Worm (Caenorhabditis elegans) whole organism, late embryonic: ENCODE results near the gene clc-17.

Source experiments
- K09A11.1 ChIP-seq: sonication (generic microtip); optimal IDR thresholded peaks from 2 replicates; lab custom pipeline; 2017; ENCODE audit warnings: antibody characterized with exemption, mild to moderate bottlenecking, missing genetic modification characterization, missing compliant biosample characterization; ENCODE audit not compliant: insufficient read depth
- ceh-24 ChIP-seq: sonication (generic microtip); optimal IDR thresholded peaks from 2 replicates; lab custom pipeline; 2016; ENCODE audit warnings: mild to moderate bottlenecking, missing genetic modification characterization, missing compliant biosample characterization
- fkh-10 ChIP-seq: fragments of 150-350 bp; optimal IDR thresholded peaks from 2 replicates; lab custom pipeline; 2014; ENCODE audit warnings: missing biosample characterization, missing genetic modification reagents, missing genetic modification characterization
- pag-3 ChIP-seq: sonication (generic microtip); optimal IDR thresholded peaks from 2 replicates; lab custom pipeline; 2016; ENCODE audit warnings: missing compliant biosample characterization, missing genetic modification characterization, borderline replicate concordance
- pat-9 ChIP-seq: fragments of 200-800 bp; sonication (Bioruptor generic); optimal IDR thresholded peaks from 2 replicates; lab custom pipeline; 2018; ENCODE audit warnings: mild to moderate bottlenecking, missing genetic modification characterization, moderate library complexity, missing compliant biosample characterization
- pqm-1 ChIP-seq: sonication (generic microtip); optimal IDR thresholded peaks from 2 replicates; lab custom pipeline; 2016; ENCODE audit warnings: missing genetic modification characterization, missing compliant biosample characterization
- tbx-2 ChIP-seq: sonication (generic microtip); optimal IDR thresholded peaks from 2 replicates; lab custom pipeline; 2016; ENCODE audit warnings: missing genetic modification characterization, missing compliant biosample characterization

DNA sequence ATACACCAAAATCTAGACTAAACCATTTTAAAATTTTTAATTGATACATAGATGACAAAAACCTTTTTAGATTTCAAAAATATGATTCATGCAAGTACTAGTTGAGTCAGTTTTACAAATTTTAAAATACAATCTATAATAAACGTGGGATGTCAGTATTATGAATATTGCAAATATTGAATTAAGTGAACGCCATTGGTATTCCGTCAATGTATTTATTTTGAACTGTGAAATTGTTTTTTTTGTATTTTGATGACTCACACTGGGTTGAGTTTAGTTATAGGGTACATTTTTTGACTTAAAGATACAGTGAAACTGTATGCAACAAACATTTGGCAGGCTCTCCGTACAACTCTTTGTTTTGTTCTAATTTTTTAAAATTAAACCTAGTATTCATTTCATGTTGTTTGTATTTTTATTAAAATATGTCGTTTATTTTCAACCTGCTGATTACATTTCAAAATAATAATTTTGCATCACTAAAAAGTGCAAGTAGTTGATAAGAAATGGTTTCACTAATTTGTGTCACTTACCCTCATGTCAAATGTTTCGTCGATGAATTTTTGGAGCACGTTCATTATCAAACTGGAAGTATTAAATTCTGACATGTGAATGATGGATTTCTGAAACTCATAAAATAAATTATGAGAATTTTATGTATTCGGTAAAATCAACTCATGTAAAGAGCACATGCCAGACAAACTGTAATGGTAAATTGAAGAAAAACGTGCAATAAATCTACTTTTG lies 2.1 kb upstream of the clc-17 start, which contains the start of gene W02H3.1:
- TF ChIP-seq ceh-24 (tag; lab: Kevin White, UChicago) (no peak), fkh-10 (GFP tag; lab: Kevin White, UChicago) (no peak), pat-9 (tag; lab: Kevin White, UChicago) (no peak), pqm-1 (no peak), tbx-2 (tag; lab: Kevin White, UChicago) (no peak), pag-3 (tag; lab: Kevin White, UChicago) (no peak), K09A11.1 (no peak)
